Fruit fly (Drosophila melanogaster) whole organism, embryonic: Measurements from ENCODE around the gene mv.

Experiments used
- Adf1 ChIP-seq: fragments of 200-800 bp; sonication (Bioruptor generic); IDR thresholded peaks from 2 replicates; pipeline ENCODE4 v1.3.6; 2022; ENCODE audit warnings: missing biosample characterization, missing genetic modification characterization
- Aef1 ChIP-seq: fragments of 200-800 bp; sonication (Bioruptor generic); IDR thresholded peaks from 3 replicates; pipeline ENCODE4 v1.3.6; 2022; ENCODE audit warnings: missing biosample characterization, missing genetic modification characterization
- Atf-2 ChIP-seq: fragments of 200-800 bp; sonication (Bioruptor generic); optimal IDR thresholded peaks from 2 replicates; lab custom pipeline; 2016; ENCODE audit warnings: missing biosample characterization, missing genetic modification characterization
- Awh ChIP-seq: fragments of 200-800 bp; sonication (Bioruptor generic); IDR thresholded peaks from 2 replicates; pipeline ENCODE4, ENCODE4 v1.3.6; 2022; ENCODE audit warnings: missing biosample characterization, missing genetic modification characterization
- Bdp1 ChIP-seq: fragments of 200-800 bp; sonication (Bioruptor generic); optimal IDR thresholded peaks from 3 replicates; lab custom pipeline; 2016; ENCODE audit warnings: missing biosample characterization, missing genetic modification characterization
- BtbVII ChIP-seq: fragments of 200-800 bp; sonication (Bioruptor generic); optimal IDR thresholded peaks from 3 replicates; lab custom pipeline; 2017; ENCODE audit warnings: missing biosample characterization, mild to moderate bottlenecking, missing genetic modification characterization
- CG11504 ChIP-seq: fragments of 200-800 bp; sonication (Bioruptor generic); optimal IDR thresholded peaks from 3 replicates; lab custom pipeline; 2019; ENCODE audit warnings: missing biosample characterization, mild to moderate bottlenecking, missing genetic modification characterization, moderate library complexity
- CG12219 ChIP-seq: fragments of 200-800 bp; sonication (Bioruptor generic); optimal IDR thresholded peaks from 3 replicates; lab custom pipeline; 2018; ENCODE audit warnings: missing biosample characterization, mild to moderate bottlenecking, missing genetic modification characterization
- CG13624 ChIP-seq: fragments of 200-800 bp; sonication (Bioruptor generic); optimal IDR thresholded peaks from 2 replicates; lab custom pipeline; 2016; ENCODE audit warnings: missing biosample characterization, missing genetic modification characterization
- CG14667 ChIP-seq: fragments of 200-800 bp; sonication (Bioruptor generic); IDR thresholded peaks from 2 replicates; pipeline ENCODE4 v1.3.6; 2022; ENCODE audit warnings: missing biosample characterization, missing genetic modification characterization
- CG15269 ChIP-seq: fragments of 200-800 bp; sonication (Bioruptor generic); optimal IDR thresholded peaks from 2 replicates; lab custom pipeline; 2018; ENCODE audit warnings: missing biosample characterization, mild to moderate bottlenecking, missing genetic modification characterization, moderate library complexity
- CG15479 ChIP-seq: fragments of 200-800 bp; sonication (Bioruptor generic); optimal IDR thresholded peaks from 3 replicates; lab custom pipeline; 2019; ENCODE audit warnings: missing biosample characterization, mild to moderate bottlenecking, missing genetic modification characterization, moderate library complexity
- CG15696 ChIP-seq: fragments of 200-800 bp; sonication (Bioruptor generic); optimal IDR thresholded peaks from 2 replicates; lab custom pipeline; 2019; ENCODE audit warnings: missing biosample characterization, mild to moderate bottlenecking, missing genetic modification characterization, moderate library complexity
- CG17829 ChIP-seq: fragments of 200-800 bp; optimal IDR thresholded peaks from 2 replicates; lab custom pipeline; 2019; ENCODE audit warnings: missing biosample characterization, mild to moderate bottlenecking, missing genetic modification characterization, moderate library complexity
- CG31365 ChIP-seq: fragments of 200-800 bp; sonication (Bioruptor generic); optimal IDR thresholded peaks from 2 replicates; lab custom pipeline; 2018; ENCODE audit warnings: missing biosample characterization, mild to moderate bottlenecking, missing genetic modification characterization
- CG3163 ChIP-seq: fragments of 200-800 bp; sonication (Bioruptor generic); optimal IDR thresholded peaks from 3 replicates; lab custom pipeline; 2016; ENCODE audit warnings: missing biosample characterization, missing genetic modification characterization
- CG42726 ChIP-seq: fragments of 200-800 bp; sonication (Bioruptor generic); IDR thresholded peaks from 2 replicates; pipeline ENCODE4 v1.3.6; 2022; ENCODE audit warnings: missing biosample characterization, missing genetic modification characterization; ENCODE audit not compliant: partially characterized antibody
- CG6175 ChIP-seq: fragments of 200-800 bp; sonication (Bioruptor generic); IDR thresholded peaks from 3 replicates; pipeline ENCODE4 v1.3.6; 2022; ENCODE audit warnings: missing biosample characterization, missing genetic modification characterization
- CG7357 ChIP-seq: fragments of 200-800 bp; sonication (Bioruptor generic); IDR thresholded peaks from 3 replicates; pipeline ENCODE4 v1.3.6; 2022; ENCODE audit warnings: missing biosample characterization, missing genetic modification characterization
- CG7556 ChIP-seq: fragments of 200-800 bp; sonication (Bioruptor generic); optimal IDR thresholded peaks from 2 replicates; lab custom pipeline; 2017; ENCODE audit warnings: missing biosample characterization, mild to moderate bottlenecking, missing genetic modification characterization
- CG8388 ChIP-seq: fragments of 200-800 bp; sonication (Bioruptor generic); optimal IDR thresholded peaks from 2 replicates; lab custom pipeline; 2019; ENCODE audit warnings: missing biosample characterization, mild to moderate bottlenecking, missing genetic modification characterization, moderate library complexity
- CG8478 ChIP-seq: fragments of >200 bp; optimal IDR thresholded peaks from 2 replicates; lab custom pipeline; 2018
- CG9609 ChIP-seq: fragments of 200-800 bp; sonication (Bioruptor generic); optimal IDR thresholded peaks from 3 replicates; lab custom pipeline; 2016; ENCODE audit warnings: missing biosample characterization, missing genetic modification characterization
- D19B ChIP-seq: fragments of 200-800 bp; sonication (Bioruptor generic); optimal IDR thresholded peaks from 2 replicates; lab custom pipeline; 2017; ENCODE audit warnings: missing biosample characterization, mild to moderate bottlenecking, missing genetic modification characterization
- Dad ChIP-seq: fragments of 200-800 bp; sonication (Bioruptor generic); optimal IDR thresholded peaks from 3 replicates; lab custom pipeline; 2016; ENCODE audit warnings: missing biosample characterization, missing genetic modification characterization
- E2f1 ChIP-seq: fragments of 200-800 bp; sonication (Bioruptor generic); IDR thresholded peaks from 2 replicates; pipeline ENCODE4 v1.3.6; 2022; ENCODE audit warnings: missing biosample characterization, missing genetic modification characterization
- HLH54F ChIP-seq: fragments of 200-800 bp; sonication (Bioruptor generic); optimal IDR thresholded peaks from 3 replicates; lab custom pipeline; 2016; ENCODE audit warnings: missing biosample characterization, missing genetic modification characterization
- Hmr ChIP-seq: fragments of 200-800 bp; sonication (Bioruptor generic); optimal IDR thresholded peaks from 3 replicates; lab custom pipeline; 2017; ENCODE audit warnings: mild to moderate bottlenecking, missing biosample characterization, missing genetic modification reagents, missing genetic modification characterization
- Lhr ChIP-seq: fragments of 200-800 bp; sonication (Bioruptor generic); optimal IDR thresholded peaks from 3 replicates; lab custom pipeline; 2017; ENCODE audit warnings: mild to moderate bottlenecking, missing biosample characterization, missing genetic modification reagents, missing genetic modification characterization
- Ptx1 ChIP-seq: fragments of 200-800 bp; sonication (Bioruptor generic); IDR thresholded peaks from 2 replicates; pipeline ENCODE4 v1.3.6; 2022; ENCODE audit warnings: missing biosample characterization, missing genetic modification characterization
- Scr ChIP-seq: fragments of 200-800 bp; sonication (Bioruptor generic); IDR thresholded peaks from 2 replicates; pipeline ENCODE4 v1.3.6; 2022; ENCODE audit warnings: missing biosample characterization, missing genetic modification characterization; ENCODE audit not compliant: partially characterized antibody
- Tbp ChIP-seq: fragments of >200 bp; optimal IDR thresholded peaks from 2 replicates; lab custom pipeline; 2018; ENCODE audit warnings: missing biosample characterization, missing genetic modification characterization
- Usf ChIP-seq: fragments of 200-800 bp; sonication (Bioruptor generic); optimal IDR thresholded peaks from 2 replicates; lab custom pipeline; 2017; ENCODE audit warnings: missing genotype, missing biosample characterization, missing genetic modification characterization
- ara ChIP-seq: fragments of 200-800 bp; sonication (Bioruptor generic); IDR thresholded peaks from 2 replicates; pipeline ENCODE4 v1.3.6; 2022; ENCODE audit warnings: missing biosample characterization, missing genetic modification characterization
- ase ChIP-seq: fragments of 200-800 bp; sonication (Bioruptor generic); IDR thresholded peaks from 3 replicates; pipeline ENCODE4 v1.3.6; 2022; ENCODE audit warnings: missing biosample characterization, missing genetic modification characterization
- bsh ChIP-seq, 2 experiments: fragments of 200-800 bp; sonication (Bioruptor generic); optimal IDR thresholded peaks; 2 replicates each; lab custom pipeline; 2017 to 2018; ENCODE audit warnings: mild to moderate bottlenecking in 2 of 2, missing biosample characterization in 2 of 2, missing genetic modification characterization in 2 of 2, moderate library complexity in 1 of 2
- ci ChIP-seq: fragments of 200-800 bp; sonication (Bioruptor generic); IDR thresholded peaks from 3 replicates; pipeline ENCODE4 v1.3.6; 2022; ENCODE audit warnings: missing biosample characterization, missing genetic modification characterization
- croc ChIP-seq: fragments of 200-800 bp; sonication (Bioruptor generic); conservative IDR thresholded peaks from 3 replicates; pipeline ENCODE4 v1.3.6; 2022; ENCODE audit warnings: missing biosample characterization, missing genetic modification characterization
- dan ChIP-seq: fragments of 200-800 bp; sonication (Bioruptor generic); IDR thresholded peaks from 2 replicates; pipeline ENCODE4 v1.3.6; 2022; ENCODE audit warnings: missing biosample characterization, missing genetic modification characterization
- hb ChIP-seq: fragments of 200-800 bp; sonication (Bioruptor generic); IDR thresholded peaks from 3 replicates; pipeline ENCODE4 v1.3.6; 2022; ENCODE audit warnings: missing biosample characterization, missing genetic modification characterization; ENCODE audit not compliant: partially characterized antibody
- hkb ChIP-seq, 2 experiments: fragments of 200-800 bp in 1 of 2; fragments of >200 bp in 1 of 2; sonication (Bioruptor generic) in 1 of 2; IDR thresholded peaks in 1 of 2; optimal IDR thresholded peaks in 1 of 2; 2 replicates each; pipeline versions ENCODE4 v1.3.6 to Lab custom; 2017 to 2022; ENCODE audit warnings: missing biosample characterization in 1 of 2, missing genetic modification characterization in 1 of 2
- ken ChIP-seq: fragments of 200-800 bp; sonication (Bioruptor generic); IDR thresholded peaks from 3 replicates; pipeline ENCODE4 v1.3.6; 2022; ENCODE audit warnings: missing biosample characterization, missing genetic modification characterization
- rib ChIP-seq: fragments of 200-800 bp; sonication (Bioruptor generic); IDR thresholded peaks from 2 replicates; pipeline ENCODE4 v1.3.6; 2022; ENCODE audit warnings: missing biosample characterization, missing genetic modification characterization
- ro ChIP-seq: fragments of 200-800 bp; sonication (Bioruptor generic); IDR thresholded peaks from 2 replicates; pipeline ENCODE4 v1.3.6; 2022; ENCODE audit warnings: missing biosample characterization, missing genetic modification characterization
- run ChIP-seq: fragments of 200-800 bp; sonication (Bioruptor generic); optimal IDR thresholded peaks from 3 replicates; lab custom pipeline; 2018; ENCODE audit warnings: missing biosample characterization, mild to moderate bottlenecking, missing genetic modification characterization
- sima ChIP-seq: fragments of 200-800 bp; sonication (Bioruptor generic); optimal IDR thresholded peaks from 2 replicates; lab custom pipeline; 2016; ENCODE audit warnings: missing biosample characterization, missing genetic modification characterization
- sqz ChIP-seq: fragments of 200-800 bp; sonication (Bioruptor generic); optimal IDR thresholded peaks from 3 replicates; lab custom pipeline; 2018; ENCODE audit warnings: missing biosample characterization, mild to moderate bottlenecking, missing genetic modification characterization
- stwl ChIP-seq: fragments of 200-800 bp; sonication (Bioruptor generic); optimal IDR thresholded peaks from 3 replicates; lab custom pipeline; 2018; ENCODE audit warnings: missing biosample characterization, mild to moderate bottlenecking, missing genetic modification characterization, moderate library complexity
- tup ChIP-seq: fragments of 200-800 bp; sonication (Bioruptor generic); optimal IDR thresholded peaks from 2 replicates; lab custom pipeline; 2016; ENCODE audit warnings: missing biosample characterization, mild to moderate bottlenecking, missing genetic modification characterization, moderate library complexity
- z ChIP-seq: fragments of 200-800 bp; sonication (Bioruptor generic); IDR thresholded peaks from 3 replicates; pipeline ENCODE4 v1.3.6; 2022; ENCODE audit warnings: missing biosample characterization, missing genetic modification characterization
- zf30C ChIP-seq: fragments of 200-800 bp; sonication (Bioruptor generic); optimal IDR thresholded peaks from 3 replicates; lab custom pipeline; 2018; ENCODE audit warnings: missing biosample characterization, mild to moderate bottlenecking, missing genetic modification characterization
- zfh1 ChIP-seq: fragments of 200-800 bp; sonication (Bioruptor generic); IDR thresholded peaks from 3 replicates; pipeline ENCODE4 v1.3.6; 2022; ENCODE audit warnings: missing biosample characterization, missing genetic modification characterization
- zfh2 ChIP-seq: fragments of 200-800 bp; sonication (Bioruptor generic); optimal IDR thresholded peaks from 2 replicates; lab custom pipeline; 2016; ENCODE audit warnings: missing biosample characterization, missing genetic modification characterization

The mv gene

dm6 chr3L:1964099-1964498 is at the start of gene mv:
Gene mv, minus strand, starts transcription at chr3L:1964178.
- no peak for TF ChIP-seq tup (GFP tag; lab: Kevin White, UChicago)
- TF ChIP-seq CG8388 (GFP tag; lab: Kevin White, UChicago): no peak
- TF ChIP-seq hb (GFP tag; lab: Robert Waterston, UW): no peak
- TF ChIP-seq Dad (GFP tag; lab: Kevin White, UChicago): no peak
- no peak for TF ChIP-seq croc (GFP tag; lab: Robert Waterston, UW)
- TF ChIP-seq ken (GFP tag; lab: Robert Waterston, UW): no peak
- no peak for TF ChIP-seq sqz
- no peak for TF ChIP-seq Atf-2
- peak; percentile 6 for TF ChIP-seq hkb (optimal IDR thresholded peaks at IDR 0.05; lab: Kevin White, UChicago)
- TF ChIP-seq hkb (GFP tag; IDR thresholded peaks at IDR 0.05; lab: Robert Waterston, UW): no peak
- no peak for TF ChIP-seq ase (GFP tag; lab: Robert Waterston, UW)
- TF ChIP-seq CG17829 (tag; lab: Kevin White, UChicago): peak; percentile 42
- TF ChIP-seq Scr (GFP tag; lab: Robert Waterston, UW): peak; percentile 40
- TF ChIP-seq Lhr (GFP tag; lab: Kevin White, UChicago): no peak
- peak; percentile 11 for TF ChIP-seq CG11504 (tag; lab: Kevin White, UChicago)
- TF ChIP-seq run (tag; lab: Kevin White, UChicago): no peak
- TF ChIP-seq ci (GFP tag; lab: Robert Waterston, UW): no peak
- no peak for TF ChIP-seq Ptx1
- TF ChIP-seq CG9609 (GFP tag; lab: Kevin White, UChicago): no peak
- TF ChIP-seq CG31365 (tag; lab: Kevin White, UChicago): no peak
- no peak for TF ChIP-seq CG15269
- no peak for TF ChIP-seq CG8478 (lab: Kevin White, UChicago)
- TF ChIP-seq CG15479: no peak
- no peak for TF ChIP-seq CG15696 (tag; lab: Kevin White, UChicago)
- TF ChIP-seq rib (GFP tag; lab: Robert Waterston, UW): no peak
- TF ChIP-seq zfh1 (GFP tag; lab: Robert Waterston, UW): no peak
- TF ChIP-seq Adf1 (GFP tag; lab: Robert Waterston, UW): no peak
- no peak for TF ChIP-seq ara (GFP tag; lab: Robert Waterston, UW)
- TF ChIP-seq CG12219 (GFP tag; lab: Kevin White, UChicago): no peak
- no peak for TF ChIP-seq D19B (GFP tag; lab: Kevin White, UChicago)
- no peak for TF ChIP-seq zf30C
- TF ChIP-seq E2f1 (GFP tag; lab: Robert Waterston, UW): no peak
- no peak for TF ChIP-seq CG13624
- peak; percentile 33; the same call in 2 of the 3 replicates for TF ChIP-seq Aef1
- TF ChIP-seq Hmr (GFP tag; lab: Kevin White, UChicago): no peak
- TF ChIP-seq Awh: no peak
- TF ChIP-seq HLH54F (GFP tag; lab: Kevin White, UChicago): no peak
- peak; percentile 23 for TF ChIP-seq stwl (tag; lab: Kevin White, UChicago)
- TF ChIP-seq Usf (GFP tag; lab: Kevin White, UChicago): no peak
- no peak for TF ChIP-seq ro (GFP tag; lab: Robert Waterston, UW)
- TF ChIP-seq zfh2 (GFP tag; lab: Kevin White, UChicago): no peak
- TF ChIP-seq CG7556 (GFP tag; lab: Kevin White, UChicago): no peak
- no peak for TF ChIP-seq CG6175 (GFP tag; lab: Robert Waterston, UW)
- TF ChIP-seq bsh (GFP tag; optimal IDR thresholded peaks at IDR 0.05; lab: Kevin White, UChicago): no peak
- TF ChIP-seq sima: no peak
- no peak for TF ChIP-seq Tbp (GFP tag; lab: Kevin White, UChicago)
- TF ChIP-seq Bdp1 (GFP tag; lab: Kevin White, UChicago): no peak
- no peak for TF ChIP-seq CG42726 (GFP tag; lab: Robert Waterston, UW)
- no peak for TF ChIP-seq CG3163 (GFP tag; lab: Kevin White, UChicago)
- TF ChIP-seq dan: no peak
- no peak for TF ChIP-seq CG14667 (GFP tag; lab: Robert Waterston, UW)
- no peak for TF ChIP-seq CG7357 (GFP tag; lab: Robert Waterston, UW)
- no peak for TF ChIP-seq BtbVII (GFP tag; lab: Kevin White, UChicago)
- no peak for TF ChIP-seq z (GFP tag; lab: Robert Waterston, UW)
